Fruit fly (Drosophila melanogaster): ENCODE data around the gene melt.

Gene melt

dm6 chr3L:7156890-7157289 is 22.6 kb downstream of the melt start, which contains the start of gene corn:
Gene corn (minus strand): TSS chr3L:7157073.
- TF ChIP-seq Dll (optimal IDR thresholded peaks at IDR 0.05): no peak
- no peak for TF ChIP-seq psq (optimal IDR thresholded peaks at IDR 0.05)
- TF ChIP-seq pan (optimal IDR thresholded peaks at IDR 0.05): no peak
- TF ChIP-seq EcR (GFP tag; optimal IDR thresholded peaks at IDR 0.05): no peak

DNA sequence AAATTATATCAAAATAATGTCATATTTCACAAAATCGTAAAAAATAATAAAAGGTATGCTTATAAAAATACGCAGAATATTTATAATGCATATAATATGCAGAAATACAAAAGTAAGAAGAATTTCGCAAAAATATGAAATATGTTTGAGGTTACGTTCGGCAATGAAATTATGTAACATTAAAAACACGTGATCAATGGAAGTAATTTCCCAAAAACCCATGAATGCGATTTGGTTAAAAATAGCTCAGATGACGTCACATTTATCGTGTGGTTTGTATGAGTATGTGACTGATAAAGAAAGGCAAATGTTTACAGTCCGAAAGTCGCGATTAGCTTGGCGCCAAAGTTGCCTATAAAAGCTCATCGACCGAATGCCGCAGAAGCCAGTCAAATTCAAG is 23.4 kb downstream of the melt start, which contains the start of gene CG8620:
CG8620 (plus strand) TSS at position 387 of the 400 bp plus-strand sequence.
- TF ChIP-seq pan (optimal IDR thresholded peaks at IDR 0.05) (no peak), EcR (GFP tag; optimal IDR thresholded peaks at IDR 0.05) (no peak), psq (optimal IDR thresholded peaks at IDR 0.05) (no peak), usp (GFP tag; optimal IDR thresholded peaks at IDR 0.05) (no peak), Dll (optimal IDR thresholded peaks at IDR 0.05) (no peak), CG8478 (optimal IDR thresholded peaks at IDR 0.05) (no peak)

dm6 chr3L:7161310-7161709 is 27.0 kb downstream of the melt start:
- TF ChIP-seq EcR (GFP tag; optimal IDR thresholded peaks at IDR 0.05) (no peak), pan (optimal IDR thresholded peaks at IDR 0.05) (no peak), CG8478 (optimal IDR thresholded peaks at IDR 0.05) (no peak), Dll (optimal IDR thresholded peaks at IDR 0.05) (no peak)

DNA sequence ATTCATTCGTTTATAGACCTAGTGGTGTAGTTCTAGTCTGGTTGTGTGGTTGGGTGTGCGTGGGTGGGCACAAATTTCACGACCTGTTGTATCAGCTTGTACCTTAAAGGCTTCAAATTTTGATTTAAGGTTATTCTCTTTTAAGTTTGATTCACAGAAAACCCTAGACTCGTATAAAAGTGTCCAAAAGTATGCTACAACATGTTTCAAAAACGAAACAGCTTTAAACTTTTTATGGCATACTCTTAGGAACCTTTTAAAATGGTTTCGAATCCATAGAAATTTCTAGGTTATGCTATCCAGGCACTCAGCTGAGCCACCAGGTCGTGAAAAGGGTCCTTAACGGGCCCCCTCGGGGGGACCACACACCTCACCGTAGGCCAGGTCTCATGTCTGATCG is 27.6 kb downstream of the melt start:
- TF ChIP-seq psq (optimal IDR thresholded peaks at IDR 0.05): no peak
- no peak for TF ChIP-seq CG8478 (optimal IDR thresholded peaks at IDR 0.05)
- TF ChIP-seq usp (GFP tag; optimal IDR thresholded peaks at IDR 0.05): no peak
- TF ChIP-seq Dll (optimal IDR thresholded peaks at IDR 0.05): no peak
- no peak for TF ChIP-seq pan (optimal IDR thresholded peaks at IDR 0.05)
- no peak for TF ChIP-seq EcR (GFP tag; optimal IDR thresholded peaks at IDR 0.05)

DNA sequence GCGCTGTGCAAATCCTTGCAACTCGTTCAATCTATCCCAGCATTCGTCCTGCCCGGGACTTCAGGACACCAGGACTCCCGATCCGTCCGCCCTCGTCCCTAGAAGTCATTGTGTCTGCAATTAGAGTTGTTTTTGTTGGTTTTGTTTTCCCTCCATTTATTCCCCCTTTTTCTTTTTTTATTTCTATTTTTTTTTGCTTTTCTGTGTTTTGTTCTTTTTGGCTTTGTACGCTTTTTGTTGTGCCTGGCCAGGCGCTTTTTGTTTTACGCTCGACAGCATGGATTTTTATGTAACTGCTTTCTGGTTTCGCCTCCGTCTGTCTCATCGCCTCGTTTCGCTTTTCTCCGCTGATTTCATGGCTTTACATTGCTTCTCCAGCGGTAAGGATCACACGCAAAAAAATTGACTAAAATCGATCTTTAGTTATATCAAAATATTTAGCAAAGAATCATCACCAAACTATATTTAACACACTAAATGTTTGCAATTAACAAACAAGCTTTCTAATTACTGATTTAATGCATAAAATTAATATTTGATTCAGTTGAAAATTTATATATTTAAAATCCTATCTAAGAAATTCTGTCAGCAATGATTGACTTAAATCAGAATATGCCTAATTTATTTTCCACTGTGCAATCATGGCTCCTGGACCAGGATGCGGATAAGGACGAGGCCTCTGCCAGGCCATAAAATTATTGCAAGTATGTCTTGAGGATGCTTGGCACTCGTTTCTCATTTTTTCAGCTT is 50.6 kb downstream of the melt start:
- TF ChIP-seq CG8478 (optimal IDR thresholded peaks at IDR 0.05): no peak
- no peak for TF ChIP-seq EcR (GFP tag; optimal IDR thresholded peaks at IDR 0.05)
- TF ChIP-seq psq (optimal IDR thresholded peaks at IDR 0.05): no peak
- no peak for TF ChIP-seq Dll (optimal IDR thresholded peaks at IDR 0.05)
- TF ChIP-seq usp (GFP tag; optimal IDR thresholded peaks at IDR 0.05): no peak
- TF ChIP-seq pan (optimal IDR thresholded peaks at IDR 0.05): no peak

DNA sequence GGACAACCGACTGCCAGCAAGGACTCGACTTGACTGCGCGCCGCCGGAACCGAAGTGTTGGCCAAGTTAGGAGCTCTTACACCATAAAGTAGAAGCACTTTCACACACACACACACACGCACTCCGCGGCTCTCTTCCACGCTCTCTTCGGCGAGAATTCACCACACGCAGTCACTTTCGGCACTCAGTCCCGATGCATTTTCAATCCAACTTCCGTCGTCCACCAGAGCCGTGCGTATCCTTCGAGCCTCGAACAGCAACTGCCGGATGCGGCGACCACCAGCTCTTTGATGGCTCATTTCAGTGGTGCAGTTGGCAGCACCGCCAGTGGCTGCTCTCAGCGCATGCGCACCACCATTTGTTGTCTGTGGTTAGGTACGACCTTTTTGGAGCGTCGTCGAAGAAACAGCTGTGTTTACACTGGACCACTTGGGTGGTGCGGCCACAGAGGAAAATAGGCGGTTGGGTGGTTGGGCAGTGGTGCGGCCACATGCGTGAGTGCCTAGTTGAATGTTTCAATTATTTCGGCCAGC is 55.4 kb downstream of the melt start, which contains the start of gene Dscam2:
Dscam2 (minus strand) TSS at position 264 of the 533 bp plus-strand sequence.
- TF ChIP-seq pan (optimal IDR thresholded peaks at IDR 0.05) (no peak), Dll (optimal IDR thresholded peaks at IDR 0.05) (no peak), usp (GFP tag; optimal IDR thresholded peaks at IDR 0.05) (no peak), CG8478 (optimal IDR thresholded peaks at IDR 0.05) (no peak), EcR (GFP tag; optimal IDR thresholded peaks at IDR 0.05) (no peak), psq (optimal IDR thresholded peaks at IDR 0.05) (no peak)

dm6 chr3L:7190497-7190896 is 56.2 kb downstream of the melt start:
- no peak for TF ChIP-seq Dll (optimal IDR thresholded peaks at IDR 0.05)
- no peak for TF ChIP-seq CG8478 (optimal IDR thresholded peaks at IDR 0.05)
- TF ChIP-seq psq (optimal IDR thresholded peaks at IDR 0.05): no peak
- TF ChIP-seq pan (optimal IDR thresholded peaks at IDR 0.05): no peak
- TF ChIP-seq usp (GFP tag; optimal IDR thresholded peaks at IDR 0.05): no peak

DNA sequence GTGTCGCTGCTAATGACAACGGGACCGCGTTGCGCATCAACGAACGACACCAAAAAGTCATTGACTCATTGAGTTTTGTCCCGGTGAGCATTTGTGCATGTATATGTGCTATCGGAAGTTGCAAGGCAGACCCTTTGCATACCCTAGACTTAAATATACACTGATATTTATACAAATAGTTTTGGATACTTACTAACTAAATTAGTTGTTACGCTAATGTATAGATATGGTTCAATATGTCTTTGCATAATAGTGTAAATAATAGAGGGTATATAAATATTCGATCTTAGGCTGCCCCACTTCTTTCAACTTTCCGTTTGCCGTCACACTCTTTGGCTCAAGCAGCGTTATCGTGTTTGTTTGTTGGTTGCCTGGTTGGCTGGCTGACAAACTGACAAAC is 56.9 kb downstream of the melt start:
- TF ChIP-seq pan (optimal IDR thresholded peaks at IDR 0.05): no peak
- no peak for TF ChIP-seq CG8478 (optimal IDR thresholded peaks at IDR 0.05)
- no peak for TF ChIP-seq EcR (GFP tag; optimal IDR thresholded peaks at IDR 0.05)
- TF ChIP-seq psq (optimal IDR thresholded peaks at IDR 0.05): no peak
- TF ChIP-seq Dll (optimal IDR thresholded peaks at IDR 0.05): no peak
- TF ChIP-seq usp (GFP tag; optimal IDR thresholded peaks at IDR 0.05): no peak
